Worm (Caenorhabditis elegans) whole organism, L4/young adult: ENCODE results near the gene mes-1.

Experiments used
- dao-5 ChIP-seq: sonication (generic microtip); optimal IDR thresholded peaks from 2 replicates; lab custom pipeline; 2016; ENCODE audit warnings: missing genotype, missing genetic modification characterization, moderate library complexity, missing compliant biosample characterization
- him-1 ChIP-seq: sonication (generic microtip); optimal IDR thresholded peaks from 2 replicates; lab custom pipeline; 2016; ENCODE audit warnings: missing genotype, missing genetic modification reagents, missing genetic modification characterization, missing compliant biosample characterization

ce11 chrX:11907263-11907662 is 50.0 kb downstream of the mes-1 start, which contains the start of gene Y62H9A.11:
- TF ChIP-seq him-1 (tag; lab: Kevin White, UChicago) (no peak), dao-5 (no peak)
